Worm (Caenorhabditis elegans): ENCODE results near the gene Y105C5B.1.
"Not testable (repeated sequence)": the region's sequence is repeated elsewhere in the genome, so short reads cannot be mapped to it uniquely, and the experiment has no call there.

DNA sequence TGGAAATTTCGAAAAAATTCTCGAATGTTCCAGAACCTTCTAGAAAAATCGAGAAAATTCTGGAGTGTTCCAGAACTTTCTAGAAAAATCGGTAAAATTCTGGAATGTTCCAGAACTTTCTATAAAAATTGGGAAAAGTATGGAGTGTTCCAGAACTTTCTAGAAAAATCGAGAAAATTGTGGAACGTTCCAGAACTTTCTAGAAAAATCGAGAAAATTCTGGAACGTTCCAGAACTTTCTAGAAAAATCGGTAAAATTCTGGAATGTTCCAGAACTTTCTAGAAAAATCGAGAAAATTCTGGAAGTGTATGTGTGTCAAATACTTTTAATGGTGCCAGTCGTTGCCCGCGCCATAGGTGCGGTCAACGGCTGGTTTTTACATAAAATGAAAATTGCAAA, 43.1 kb upstream of the Y105C5B.1 start:
- TF ChIP-seq athp-1 (tag; optimal IDR thresholded peaks at IDR 0.05); ama-1 (optimal IDR thresholded peaks at IDR 0.05); ama-1 (GFP tag; optimal IDR thresholded peaks at IDR 0.05); madf-8 (GFP tag; conservative IDR thresholded peaks at IDR 0.05); nhr-90 (tag; optimal IDR thresholded peaks at IDR 0.05); sea-2 (GFP tag; IDR thresholded peaks at IDR 0.05); cebp-1 (GFP tag; IDR thresholded peaks at IDR 0.05); cebp-1 (tag; optimal IDR thresholded peaks at IDR 0.05); repo-1 (tag; optimal IDR thresholded peaks at IDR 0.05); lin-35 (GFP tag; optimal IDR thresholded peaks at IDR 0.05); lir-1 (GFP tag; conservative IDR thresholded peaks at IDR 0.05); snpc-4 (GFP tag; optimal IDR thresholded peaks at IDR 0.05); snpc-4 (tag; optimal IDR thresholded peaks at IDR 0.05); F22D6.2 (tag; optimal IDR thresholded peaks at IDR 0.05); Y79H2A.3 (GFP tag; conservative IDR thresholded peaks at IDR 0.05): not testable (repeated sequence)

Data from whole organism, young adult.